Fruit fly (Drosophila melanogaster) Kc167 (cell line): ENCODE measurements around the gene Snx1.

Experiments
- Myc ChIP-seq: fragments of >200 bp; optimal IDR thresholded peaks from 2 replicates; lab custom pipeline; 2017; ENCODE audit warnings: missing external identifiers
- Sin3A ChIP-seq: fragments of >200 bp; optimal IDR thresholded peaks from 2 replicates; lab custom pipeline; 2018; ENCODE audit warnings: missing external identifiers
- h ChIP-seq: fragments of >200 bp; optimal IDR thresholded peaks from 3 replicates; lab custom pipeline; 2018; ENCODE audit warnings: missing external identifiers
- insv ChIP-seq: fragments of >200 bp; optimal IDR thresholded peaks from 3 replicates; lab custom pipeline; 2018; ENCODE audit warnings: missing external identifiers
- psq ChIP-seq: fragments of >200 bp; optimal IDR thresholded peaks from 2 replicates; lab custom pipeline; 2017; ENCODE audit warnings: missing external identifiers
- ttk ChIP-seq: sonication (Bioruptor generic); optimal IDR thresholded peaks from 2 replicates; lab custom pipeline; 2017; ENCODE audit warnings: missing external identifiers

The Snx1 gene

dm6 chr2L:3437068-3437467 is 12.4 kb upstream of the Snx1 start:
- TF ChIP-seq Myc (lab: Kevin White, UChicago), result no peak
- TF ChIP-seq insv (lab: Kevin White, UChicago), result no peak
- TF ChIP-seq psq, result no peak
- TF ChIP-seq Sin3A (lab: Kevin White, UChicago), result no peak
- TF ChIP-seq h (lab: Kevin White, UChicago), result no peak
- TF ChIP-seq ttk (lab: Kevin White, UChicago), result no peak

DNA sequence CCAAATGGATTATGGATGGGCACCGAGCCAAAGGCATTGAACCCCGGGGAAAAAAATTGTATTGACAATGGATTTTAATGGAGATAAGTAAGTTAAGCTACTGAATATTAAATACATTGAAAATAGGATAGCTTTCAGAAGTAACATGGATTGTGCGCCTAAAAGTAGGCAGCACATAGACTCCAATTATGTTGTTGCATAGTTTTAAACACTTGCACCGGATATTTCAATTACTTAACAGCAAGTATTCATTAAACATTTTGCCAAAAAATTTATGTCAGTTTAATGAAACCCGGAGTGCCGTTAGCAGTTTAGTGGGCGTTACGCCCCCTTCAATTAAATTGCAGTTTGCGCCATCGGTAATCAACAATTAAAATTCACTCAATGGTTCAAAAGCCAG is 11.4 kb upstream of the Snx1 start:
- TF ChIP-seq Sin3A (lab: Kevin White, UChicago) (no peak), Myc (lab: Kevin White, UChicago) (no peak), ttk (lab: Kevin White, UChicago) (no peak)

DNA sequence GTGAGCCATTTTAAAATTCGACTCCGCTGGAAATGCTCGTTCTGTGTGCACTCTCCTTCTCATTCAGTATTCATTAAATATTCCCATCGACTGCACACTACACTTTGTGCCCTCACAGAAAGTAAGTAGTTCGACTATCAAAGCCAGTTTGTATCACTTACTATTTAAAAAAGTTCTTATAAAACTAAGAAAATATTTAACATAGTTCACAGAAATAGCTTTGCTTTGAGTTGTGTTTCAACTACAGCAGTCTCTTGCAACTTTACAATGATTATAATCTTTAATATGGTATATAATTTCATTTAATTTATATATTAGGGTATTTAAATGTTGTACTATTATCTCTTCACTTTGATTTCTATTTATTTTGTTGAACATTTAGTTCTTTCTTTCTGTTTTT is 10.0 kb upstream of the Snx1 start:
- no peak for TF ChIP-seq Sin3A (lab: Kevin White, UChicago)
- no peak for TF ChIP-seq h (lab: Kevin White, UChicago)

dm6 chr2L:3440322-3440721 is 9.2 kb upstream of the Snx1 start:
- TF ChIP-seq ttk (lab: Kevin White, UChicago) (no peak), psq (no peak), h (lab: Kevin White, UChicago) (no peak), Sin3A (lab: Kevin White, UChicago) (no peak), insv (lab: Kevin White, UChicago) (no peak), Myc (lab: Kevin White, UChicago) (no peak)

DNA sequence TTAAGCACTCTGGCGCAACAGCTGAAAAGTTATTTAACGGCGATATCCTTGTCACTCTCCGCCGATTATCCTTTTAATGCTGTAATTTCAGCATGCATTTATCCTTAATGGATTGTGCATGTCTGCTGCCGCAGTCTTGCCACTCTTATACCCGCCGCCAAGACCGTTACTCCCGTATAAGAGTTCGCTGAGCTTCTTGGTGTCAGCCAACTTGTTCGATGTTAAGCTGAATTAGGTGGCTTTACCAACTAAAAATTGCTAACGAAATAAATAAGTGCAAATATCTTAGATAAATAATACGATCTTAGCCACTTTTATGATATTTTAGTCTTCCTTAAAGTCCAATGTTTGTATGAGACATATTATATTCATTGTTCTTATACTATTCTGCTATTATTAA is 8.3 kb upstream of the Snx1 start:
- no peak for TF ChIP-seq psq
- no peak for TF ChIP-seq Myc (lab: Kevin White, UChicago)
- no peak for TF ChIP-seq ttk (lab: Kevin White, UChicago)
- TF ChIP-seq insv (lab: Kevin White, UChicago), result no peak
- no peak for TF ChIP-seq h (lab: Kevin White, UChicago)
- TF ChIP-seq Sin3A (lab: Kevin White, UChicago), result no peak

DNA sequence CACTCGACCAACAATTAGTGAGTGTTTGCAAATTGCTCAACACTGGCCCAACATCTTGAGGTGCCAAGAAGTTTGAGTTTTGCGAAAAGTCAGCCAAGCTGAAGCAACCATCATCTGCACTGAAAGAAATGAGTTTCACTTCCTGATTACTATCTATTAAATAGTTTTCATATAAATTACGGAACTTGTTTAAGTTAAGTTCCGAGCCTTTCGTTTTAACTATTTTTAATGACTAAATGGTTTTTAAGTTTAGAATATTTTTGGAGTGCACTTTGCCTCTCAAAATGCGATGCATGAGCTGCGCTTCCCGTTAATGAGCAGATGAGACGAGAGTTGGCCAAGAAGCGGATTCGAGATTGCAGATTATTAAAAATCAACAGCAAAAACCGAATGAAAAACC is 7.8 kb upstream of the Snx1 start:
- TF ChIP-seq ttk (lab: Kevin White, UChicago) (no peak), Sin3A (lab: Kevin White, UChicago) (no peak), insv (lab: Kevin White, UChicago) (no peak), psq (no peak), Myc (lab: Kevin White, UChicago) (no peak), h (lab: Kevin White, UChicago) (no peak)

dm6 chr2L:3444789-3445188 is 4.7 kb upstream of the Snx1 start:
- TF ChIP-seq h (lab: Kevin White, UChicago), result no peak
- no peak for TF ChIP-seq Myc (lab: Kevin White, UChicago)
- no peak for TF ChIP-seq ttk (lab: Kevin White, UChicago)
- TF ChIP-seq insv (lab: Kevin White, UChicago), result no peak
- no peak for TF ChIP-seq Sin3A (lab: Kevin White, UChicago)
- no peak for TF ChIP-seq psq

DNA sequence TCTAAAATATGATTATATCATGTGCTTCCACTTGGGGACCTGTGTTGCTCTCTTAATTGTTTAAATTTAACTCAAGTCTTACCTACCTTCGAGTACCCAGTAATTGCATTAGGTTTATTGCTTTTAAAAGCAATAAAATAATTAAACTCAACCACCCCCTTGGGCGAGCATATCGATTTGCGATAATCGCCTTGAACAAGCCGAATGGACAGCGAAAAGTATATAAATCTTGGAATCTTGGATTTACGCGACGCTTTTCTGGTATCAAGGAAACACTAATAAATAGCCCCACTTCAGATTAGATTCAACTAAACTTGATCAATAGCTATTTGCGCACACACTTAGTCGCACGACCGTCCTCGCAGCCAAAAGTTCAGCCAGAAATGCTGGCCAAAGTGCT is 3.8 kb upstream of the Snx1 start, which contains the start of gene CG2772:
CG2772 (plus strand) TSS at position 338 of the 400 bp plus-strand sequence.
- TF ChIP-seq insv (lab: Kevin White, UChicago) (no peak), Sin3A (lab: Kevin White, UChicago) (no peak), Myc (lab: Kevin White, UChicago) (no peak), h (lab: Kevin White, UChicago) (no peak)

DNA sequence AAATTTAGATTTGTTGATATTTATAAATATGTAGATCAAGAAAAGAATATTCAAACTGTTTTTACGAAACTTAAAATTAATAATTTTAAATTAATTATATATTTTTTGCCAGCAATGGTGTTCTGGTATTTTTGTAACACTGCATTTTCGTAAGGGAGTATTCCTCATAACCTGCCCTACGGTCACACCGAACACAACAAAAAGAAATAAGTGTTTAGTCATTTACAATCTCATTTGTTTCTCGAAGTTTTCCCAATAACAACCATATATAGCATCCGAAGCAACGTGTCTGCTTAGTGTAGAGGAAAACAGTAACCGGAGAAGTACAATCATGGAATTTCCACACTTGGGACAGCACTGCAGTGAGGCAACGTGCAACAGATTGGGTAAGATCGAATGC is 2.8 kb downstream of the Snx1 start, which contains the start of gene CG12795:
CG12795 (plus strand) TSS at position 181 of the 400 bp plus-strand sequence.
- no peak for TF ChIP-seq h (lab: Kevin White, UChicago)
- no peak for TF ChIP-seq psq
- no peak for TF ChIP-seq insv (lab: Kevin White, UChicago)
- TF ChIP-seq ttk (lab: Kevin White, UChicago), result no peak
- TF ChIP-seq Myc (lab: Kevin White, UChicago), result no peak
- no peak for TF ChIP-seq Sin3A (lab: Kevin White, UChicago)

DNA sequence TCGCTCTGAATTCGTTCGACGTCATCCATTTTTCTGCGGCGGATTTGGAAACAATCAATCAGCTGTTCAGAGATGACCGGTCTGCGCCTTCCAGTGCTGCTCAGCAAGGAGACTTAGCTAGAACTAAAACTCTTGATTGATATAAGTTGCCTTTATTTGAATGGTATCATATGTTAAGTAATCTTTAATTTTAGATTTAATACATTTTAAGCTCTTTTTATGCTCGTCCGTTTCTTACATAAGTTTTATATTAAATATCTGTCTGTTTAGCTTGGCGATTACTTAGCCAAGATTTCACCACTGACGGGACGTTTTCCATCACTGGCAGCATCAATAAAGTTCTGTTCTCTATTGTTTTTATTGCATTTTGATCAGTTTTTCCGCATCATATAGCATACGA is 7.5 kb downstream of the Snx1 start, which contains the start of the genes Cog3 and Sec5:
Cog3 (minus strand) TSS at position 58 of the 400 bp plus-strand sequence.
Sec5 (plus strand) TSS at position 296 of the 400 bp plus-strand sequence.
- TF ChIP-seq Sin3A (lab: Kevin White, UChicago) (no peak), insv (lab: Kevin White, UChicago) (no peak), psq (no peak), Myc (lab: Kevin White, UChicago) (no peak), ttk (lab: Kevin White, UChicago) (no peak), h (lab: Kevin White, UChicago) (no peak)

DNA sequence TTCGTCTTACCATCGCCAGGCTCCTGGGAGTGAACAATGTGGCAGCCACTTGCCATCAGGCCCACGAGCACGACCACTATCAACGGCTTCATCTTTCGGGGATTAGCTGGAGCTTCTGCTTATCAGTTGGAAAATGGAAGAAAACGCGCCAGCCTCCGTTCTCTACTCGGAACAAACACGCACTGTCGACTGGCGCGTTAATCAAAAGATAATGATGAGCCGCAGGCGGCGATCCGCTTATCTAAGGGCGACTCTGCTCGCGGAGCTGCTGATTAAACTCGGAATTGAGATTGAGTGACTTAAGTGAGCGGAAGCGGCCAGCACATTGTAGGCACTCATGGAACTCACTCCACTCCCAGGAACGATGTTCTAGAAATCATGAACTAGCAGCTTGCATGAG is 12.3 kb downstream of the Snx1 start, which contains the start of gene CG3246:
CG3246 (minus strand) TSS at position 193 of the 400 bp plus-strand sequence.
- no peak for TF ChIP-seq Myc (lab: Kevin White, UChicago)
- TF ChIP-seq ttk (lab: Kevin White, UChicago), result no peak
- no peak for TF ChIP-seq h (lab: Kevin White, UChicago)
- no peak for TF ChIP-seq insv (lab: Kevin White, UChicago)
- no peak for TF ChIP-seq psq
- no peak for TF ChIP-seq Sin3A (lab: Kevin White, UChicago)

DNA sequence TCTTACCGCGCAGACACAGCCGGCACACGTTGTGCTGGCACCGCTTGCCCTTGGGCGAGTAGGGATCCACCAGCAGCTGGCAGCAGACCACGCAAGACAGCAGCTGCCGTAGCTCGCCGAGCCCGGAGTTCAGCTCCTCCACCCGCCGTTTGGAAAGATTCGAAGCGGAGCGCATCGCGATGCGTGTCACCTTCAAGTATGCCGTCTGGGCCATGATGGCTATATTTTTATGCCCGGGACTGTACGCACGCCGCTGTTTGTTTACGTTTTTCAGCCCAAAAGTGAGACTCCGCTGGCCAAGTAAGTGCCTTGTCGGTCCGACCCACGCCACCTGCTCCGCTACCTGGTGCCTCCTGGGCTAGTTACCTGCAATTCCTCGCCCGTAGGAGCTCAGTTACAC is 15.9 kb downstream of the Snx1 start:
- TF ChIP-seq h (lab: Kevin White, UChicago) (no peak), ttk (lab: Kevin White, UChicago) (no peak), Myc (lab: Kevin White, UChicago) (no peak), Sin3A (lab: Kevin White, UChicago) (no peak)
